Fruit fly (Drosophila melanogaster): Measurements from ENCODE around the gene CG34277.

CG34277 gene

dm6 chr3R:5412306-5412705, 43.0 kb downstream of the CG34277 start, which contains the start of gene Orco:
TSS of gene Orco (minus strand) at chr3R:5412406.
- no peak for TF ChIP-seq Poxn (GFP tag; IDR thresholded peaks at IDR 0.05)
- no peak for TF ChIP-seq CG10366 (GFP tag; IDR thresholded peaks at IDR 0.05)
- no peak for TF ChIP-seq dpn (GFP tag; optimal IDR thresholded peaks at IDR 0.05)
- TF ChIP-seq CG10959 (GFP tag; IDR thresholded peaks at IDR 0.05) = no peak
- no peak for TF ChIP-seq prd (optimal IDR thresholded peaks at IDR 0.05)
- 0 out of 3 replicates have a peak, but pooled peaks have one; percentile 5 for TF ChIP-seq prd (GFP tag; IDR thresholded peaks at IDR 0.05)
- peak; percentile 45 for TF ChIP-seq abd-A (tag; optimal IDR thresholded peaks at IDR 0.05)
- 0 out of 3 replicates have a peak, but pooled peaks have one; percentile 24 for TF ChIP-seq CG34422 (GFP tag; IDR thresholded peaks at IDR 0.05)
- peak; percentile 77 for TF ChIP-seq onecut (GFP tag; IDR thresholded peaks at IDR 0.05)
- TF ChIP-seq HmgD (GFP tag; optimal IDR thresholded peaks at IDR 0.05) = no peak
- no peak for TF ChIP-seq CG10654 (GFP tag; optimal IDR thresholded peaks at IDR 0.05)

dm6 chr3R:5412987-5413386, 43.6 kb downstream of the CG34277 start:
- peak; percentile 44 for TF ChIP-seq CG17829 (tag; optimal IDR thresholded peaks at IDR 0.05)
- TF ChIP-seq CG2712 (tag; optimal IDR thresholded peaks at IDR 0.05) = peak; percentile 58
- TF ChIP-seq NK7.1 (GFP tag; optimal IDR thresholded peaks at IDR 0.05) = no peak
- TF ChIP-seq CG9727 (GFP tag; optimal IDR thresholded peaks at IDR 0.05) = peak; percentile 74
- TF ChIP-seq Oli (tag; optimal IDR thresholded peaks at IDR 0.05) = peak; percentile 46
- TF ChIP-seq CG7839 (tag; optimal IDR thresholded peaks at IDR 0.05) = peak; percentile 63
- TF ChIP-seq lab (GFP tag; optimal IDR thresholded peaks at IDR 0.05) = peak; percentile 59
- TF ChIP-seq Eip74EF (GFP tag; optimal IDR thresholded peaks at IDR 0.05) = peak in 1 of 2 experiments; percentile 5
- TF ChIP-seq CG9797 (GFP tag; optimal IDR thresholded peaks at IDR 0.05) = no peak
- TF ChIP-seq sisA (GFP tag; IDR thresholded peaks at IDR 0.05) = peak; percentile 11; the same call in 1 of the 2 replicates
- no peak for TF ChIP-seq amos (GFP tag; IDR thresholded peaks at IDR 0.05; ENCODE audit: partially characterized antibody)
- TF ChIP-seq chinmo (GFP tag; IDR thresholded peaks at IDR 0.05; ENCODE audit: partially characterized antibody) = no peak
- TF ChIP-seq CG4707 (GFP tag; optimal IDR thresholded peaks at IDR 0.05) = no peak
- TF ChIP-seq CG33557 (GFP tag; optimal IDR thresholded peaks at IDR 0.05) = no peak
- TF ChIP-seq CG11504 (tag; optimal IDR thresholded peaks at IDR 0.05) = peak; percentile 74
- peak; percentile 58 for TF ChIP-seq CG15269 (tag; optimal IDR thresholded peaks at IDR 0.05)
- TF ChIP-seq nmo (GFP tag; optimal IDR thresholded peaks at IDR 0.05) = peak; percentile 48
- TF ChIP-seq ham (GFP tag; IDR thresholded peaks at IDR 0.05) = no peak
- peak; percentile 9 for TF ChIP-seq CG8281 (tag; optimal IDR thresholded peaks at IDR 0.05)
- no peak for TF ChIP-seq prd (optimal IDR thresholded peaks at IDR 0.05)
- peak; percentile 51; the same call in 2 of the 3 replicates for TF ChIP-seq prd (GFP tag; IDR thresholded peaks at IDR 0.05)
- peak; percentile 42 for TF ChIP-seq Xbp1 (GFP tag; optimal IDR thresholded peaks at IDR 0.05)
- no peak for TF ChIP-seq CG18011 (GFP tag; optimal IDR thresholded peaks at IDR 0.05)
- TF ChIP-seq CG7963 (GFP tag; IDR thresholded peaks at IDR 0.05; ENCODE audit: partially characterized antibody) = no peak
- TF ChIP-seq CG9215 (GFP tag; IDR thresholded peaks at IDR 0.05) = no peak
- TF ChIP-seq HLH4C (GFP tag; IDR thresholded peaks at IDR 0.05; ENCODE audit: partially characterized antibody) = no peak
- TF ChIP-seq Max (GFP tag; optimal IDR thresholded peaks at IDR 0.05) = peak; percentile 7
- no peak for TF ChIP-seq CG2129 (GFP tag; IDR thresholded peaks at IDR 0.05; ENCODE audit: partially characterized antibody)
- no peak for TF ChIP-seq Dp (GFP tag; optimal IDR thresholded peaks at IDR 0.05)
- TF ChIP-seq NfI (GFP tag; optimal IDR thresholded peaks at IDR 0.05) = peak; percentile 27
- TF ChIP-seq eve (GFP tag; optimal IDR thresholded peaks at IDR 0.05) = no peak
- peak; percentile 16 for TF ChIP-seq CG10543 (GFP tag; optimal IDR thresholded peaks at IDR 0.05)
- TF ChIP-seq CG17385 (GFP tag; optimal IDR thresholded peaks at IDR 0.05) = peak; percentile 43
- TF ChIP-seq ATbp (GFP tag; optimal IDR thresholded peaks at IDR 0.05) = no peak
- TF ChIP-seq Mrtf (GFP tag; IDR thresholded peaks at IDR 0.05) = no peak
- peak; percentile 31 for TF ChIP-seq CG30403 (GFP tag; optimal IDR thresholded peaks at IDR 0.05)
- peak; percentile 23 for TF ChIP-seq lilli (GFP tag; optimal IDR thresholded peaks at IDR 0.05)
- no peak for TF ChIP-seq tx (GFP tag; optimal IDR thresholded peaks at IDR 0.05)
- no peak for TF ChIP-seq CG3847 (GFP tag; IDR thresholded peaks at IDR 0.05)
